Worm (Caenorhabditis elegans): ENCODE data around the gene sre-38.

Gene sre-38

DNA sequence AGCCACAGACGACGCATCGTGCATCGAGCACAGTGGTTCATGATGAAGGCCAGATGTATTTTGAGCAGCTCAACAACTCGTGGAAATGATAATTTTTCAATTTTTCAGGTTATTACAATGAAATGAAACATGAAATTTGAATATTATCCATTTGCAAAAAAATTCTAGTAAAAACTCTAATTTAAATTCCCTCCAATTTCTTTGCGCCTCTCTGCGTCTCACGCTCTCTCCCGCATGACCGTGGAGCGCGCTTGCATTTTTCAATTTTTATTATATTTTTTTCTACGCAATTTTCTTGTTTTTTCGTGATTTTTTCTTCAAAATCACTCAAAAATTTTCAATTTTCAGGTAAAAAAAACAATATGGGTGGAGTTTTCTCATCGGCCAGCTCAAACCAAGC lies 2.0 kb downstream of the sre-38 start, which contains the start of gene tag-281 (continued):
- TF ChIP-seq unc-62 (GFP tag; optimal IDR thresholded peaks at IDR 0.05) (no peak), mdl-1 (tag; optimal IDR thresholded peaks at IDR 0.05) (peak in 1 of 2 experiments; percentile 14), sma-9 (GFP tag; optimal IDR thresholded peaks at IDR 0.05) (peak; percentile 86), sma-9 (tag; optimal IDR thresholded peaks at IDR 0.05) (no peak), Y55F3AM.14 (GFP tag; optimal IDR thresholded peaks at IDR 0.05) (no peak), elt-1 (tag; optimal IDR thresholded peaks at IDR 0.05) (no peak), unc-39 (tag; optimal IDR thresholded peaks at IDR 0.05) (no peak), C34F6.9 (tag; optimal IDR thresholded peaks at IDR 0.05) (peak; percentile 85), lin-13 (GFP tag; optimal IDR thresholded peaks at IDR 0.05) (peak; percentile 85), nhr-237 (tag; optimal IDR thresholded peaks at IDR 0.05) (peak; percentile 49), unc-55 (GFP tag; optimal IDR thresholded peaks at IDR 0.05) (peak; percentile 93), ceh-82 (tag; optimal IDR thresholded peaks at IDR 0.05) (no peak), sem-4 (tag; optimal IDR thresholded peaks at IDR 0.05) (peak; percentile 58)

DNA sequence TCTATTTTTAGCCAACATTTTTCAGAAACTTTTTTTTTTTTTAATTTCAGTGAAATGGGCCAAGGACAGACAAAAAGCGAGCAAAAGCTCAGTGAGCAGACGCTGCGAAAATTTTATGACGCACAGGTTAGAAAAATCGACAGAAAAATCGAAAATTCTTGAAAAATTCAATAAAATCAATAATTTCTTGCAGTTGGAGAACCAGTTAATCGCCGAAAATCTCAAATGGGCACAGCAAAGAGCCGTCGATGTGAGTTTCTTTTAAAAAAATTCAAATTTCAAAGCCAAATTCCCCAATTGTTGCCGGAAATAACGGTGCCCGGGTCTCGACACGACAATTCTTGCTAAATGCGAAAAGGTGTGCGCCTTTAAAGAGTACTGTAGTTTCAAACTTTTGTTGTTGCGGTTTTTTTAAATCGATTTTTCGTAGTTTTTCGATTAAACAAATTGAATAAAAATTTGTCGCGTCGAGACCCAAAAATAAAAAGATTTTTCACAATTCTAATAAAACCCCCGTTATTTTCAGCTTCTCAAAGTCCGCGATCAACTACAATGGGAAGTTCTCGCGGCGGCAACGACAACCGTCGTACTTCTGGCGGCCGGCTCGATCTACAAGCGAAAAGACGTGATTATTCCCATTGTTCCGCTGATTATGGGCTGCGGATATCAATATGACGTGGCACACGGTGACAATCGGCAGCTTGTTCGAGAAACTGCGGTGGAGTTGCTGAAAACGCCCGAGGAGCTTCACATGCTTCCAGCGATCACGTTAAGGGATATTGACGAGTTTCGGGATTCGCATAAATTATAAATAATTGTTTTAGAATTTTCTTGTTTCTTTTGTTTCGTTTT lies 3.5 kb downstream of the sre-38 start, which contains the start of gene tag-280:
TSS of gene tag-280 (plus strand) at position 51 of the 852 bp plus-strand sequence.
- TF ChIP-seq C34F6.9 (tag; optimal IDR thresholded peaks at IDR 0.05) (no peak), unc-62 (GFP tag; optimal IDR thresholded peaks at IDR 0.05) (no peak), ztf-4 (tag; optimal IDR thresholded peaks at IDR 0.05) (no peak), crh-2 (tag; optimal IDR thresholded peaks at IDR 0.05) (no peak), fos-1 (tag; optimal IDR thresholded peaks at IDR 0.05) (no peak), skn-1 (tag; optimal IDR thresholded peaks at IDR 0.05) (no peak), lin-39 (tag; optimal IDR thresholded peaks at IDR 0.05) (no peak), ztf-1 (GFP tag; conservative IDR thresholded peaks at IDR 0.05) (no peak), ZK546.5 (tag; optimal IDR thresholded peaks at IDR 0.05) (no peak), nhr-77 (tag; optimal IDR thresholded peaks at IDR 0.05) (no peak), Y55F3AM.14 (GFP tag; optimal IDR thresholded peaks at IDR 0.05) (no peak)

DNA sequence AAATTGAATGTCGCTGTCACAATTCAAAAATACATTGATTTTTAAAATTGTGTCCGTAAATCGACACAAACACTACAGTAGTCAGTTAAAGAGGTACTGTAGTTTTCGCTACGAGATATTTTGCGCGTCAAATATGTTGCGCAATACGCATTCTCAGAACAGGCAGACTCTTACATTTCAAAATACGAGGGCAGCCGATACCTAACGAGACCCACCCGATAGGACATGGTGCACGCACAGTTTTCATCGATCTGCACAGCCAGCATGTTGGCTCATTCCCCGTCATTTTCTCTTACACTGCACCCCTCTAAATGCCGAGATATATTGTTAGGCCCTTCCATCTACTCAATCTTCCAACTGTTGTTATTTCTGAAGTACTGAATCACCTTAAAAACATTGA lies 4.9 kb downstream of the sre-38 start, which contains the start of gene F15A4.2:
TSS of gene F15A4.2 (plus strand) at position 301 of the 400 bp plus-strand sequence.
- TF ChIP-seq egl-27 (tag; optimal IDR thresholded peaks at IDR 0.05): no peak
- TF ChIP-seq lin-13 (GFP tag; optimal IDR thresholded peaks at IDR 0.05): no peak
- no peak for TF ChIP-seq nhr-25 (tag; optimal IDR thresholded peaks at IDR 0.05)
- TF ChIP-seq zag-1 (tag; optimal IDR thresholded peaks at IDR 0.05): no peak
- no peak for TF ChIP-seq R02D3.7 (tag; optimal IDR thresholded peaks at IDR 0.05)
- TF ChIP-seq sma-3 (GFP tag; optimal IDR thresholded peaks at IDR 0.05): no peak
- TF ChIP-seq elt-1 (tag; optimal IDR thresholded peaks at IDR 0.05): no peak
- TF ChIP-seq mdl-1 (tag; optimal IDR thresholded peaks at IDR 0.05): no peak
- no peak for TF ChIP-seq peb-1 (tag; optimal IDR thresholded peaks at IDR 0.05)
- no peak for TF ChIP-seq unc-55 (GFP tag; optimal IDR thresholded peaks at IDR 0.05)
- TF ChIP-seq gmeb-1 (tag; optimal IDR thresholded peaks at IDR 0.05): no peak
- no peak for TF ChIP-seq mbf-1 (tag; optimal IDR thresholded peaks at IDR 0.05)
- no peak for TF ChIP-seq dmd-4 (tag; optimal IDR thresholded peaks at IDR 0.05)
- no peak for TF ChIP-seq elt-3 (tag; optimal IDR thresholded peaks at IDR 0.05)
- no peak for TF ChIP-seq snpc-4 (tag; optimal IDR thresholded peaks at IDR 0.05)
- no peak for TF ChIP-seq sma-9 (GFP tag; optimal IDR thresholded peaks at IDR 0.05)
- no peak for TF ChIP-seq sma-9 (tag; optimal IDR thresholded peaks at IDR 0.05)
- TF ChIP-seq aly-2 (tag; optimal IDR thresholded peaks at IDR 0.05): no peak

DNA sequence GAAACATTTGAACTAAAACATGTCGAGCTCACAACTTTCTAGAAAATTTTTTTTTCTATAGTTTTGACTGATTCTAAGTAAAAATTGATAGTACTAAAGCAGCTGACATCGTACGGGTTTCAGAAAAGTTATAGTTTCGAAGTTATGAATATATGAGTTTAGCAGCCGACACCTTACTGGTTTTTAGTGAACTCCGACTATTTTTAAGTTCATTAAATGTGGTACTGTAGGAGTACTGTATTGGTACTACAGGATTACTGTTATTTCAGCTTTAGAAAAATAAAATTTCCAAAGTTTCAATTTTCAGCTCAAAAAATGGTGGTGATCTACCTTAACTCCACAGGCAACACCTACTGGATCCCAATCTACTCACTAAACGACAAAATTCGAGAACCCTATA lies 8.2 kb downstream of the sre-38 start, which contains the start of gene sre-37:
TSS of gene sre-37 (plus strand) at position 301 of the 400 bp plus-strand sequence.
- TF ChIP-seq snpc-4 (tag; optimal IDR thresholded peaks at IDR 0.05) (no peak), mdl-1 (tag; optimal IDR thresholded peaks at IDR 0.05) (no peak), unc-55 (GFP tag; optimal IDR thresholded peaks at IDR 0.05) (no peak), unc-39 (tag; optimal IDR thresholded peaks at IDR 0.05) (no peak), fos-1 (tag; optimal IDR thresholded peaks at IDR 0.05) (no peak), skn-1 (tag; optimal IDR thresholded peaks at IDR 0.05) (no peak), aly-2 (tag; optimal IDR thresholded peaks at IDR 0.05) (no peak), F13H6.1 (tag; optimal IDR thresholded peaks at IDR 0.05) (no peak), R02D3.7 (tag; optimal IDR thresholded peaks at IDR 0.05) (no peak), blmp-1 (tag; optimal IDR thresholded peaks at IDR 0.05; ENCODE audit: insufficient read depth) (no peak), nhr-25 (tag; optimal IDR thresholded peaks at IDR 0.05) (no peak), zag-1 (tag; optimal IDR thresholded peaks at IDR 0.05) (no peak), ceh-16 (tag; optimal IDR thresholded peaks at IDR 0.05) (no peak), lin-39 (tag; optimal IDR thresholded peaks at IDR 0.05) (no peak), ama-1 (optimal IDR thresholded peaks at IDR 0.05) (no peak), nhr-12 (tag; optimal IDR thresholded peaks at IDR 0.05) (no peak), nhr-6 (tag; optimal IDR thresholded peaks at IDR 0.05) (no peak), nhr-23 (tag; optimal IDR thresholded peaks at IDR 0.05) (no peak), sma-3 (GFP tag; optimal IDR thresholded peaks at IDR 0.05) (no peak), egl-27 (tag; optimal IDR thresholded peaks at IDR 0.05) (no peak)

Data from whole organism, L2 larva.